Worm (Caenorhabditis elegans) whole organism, late embryonic: Measurements from ENCODE around the gene sax-3.

Experiments used
- C08G9.2 ChIP-seq: sonication (generic microtip); optimal IDR thresholded peaks from 2 replicates; lab custom pipeline; 2016; ENCODE audit warnings: mild to moderate bottlenecking, missing genetic modification characterization, moderate library complexity, missing compliant biosample characterization
- ama-1 ChIP-seq: fragments of 150-350 bp; optimal IDR thresholded peaks from 2 replicates; lab custom pipeline; 2014
- ceh-34 ChIP-seq: sonication (generic microtip); optimal IDR thresholded peaks from 2 replicates; lab custom pipeline; 2016; ENCODE audit warnings: mild to moderate bottlenecking, missing genetic modification characterization, missing compliant biosample characterization
- dve-1 ChIP-seq: sonication (generic microtip); optimal IDR thresholded peaks from 2 replicates; lab custom pipeline; 2017; ENCODE audit warnings: antibody characterized with exemption, mild to moderate bottlenecking, missing genetic modification characterization, missing compliant biosample characterization
- elt-2 ChIP-seq: sonication (generic microtip); optimal IDR thresholded peaks from 2 replicates; lab custom pipeline; 2016; ENCODE audit warnings: missing genetic modification reagents, missing genetic modification characterization, missing compliant biosample characterization
- hlh-30 ChIP-seq: sonication (generic microtip); optimal IDR thresholded peaks from 2 replicates; lab custom pipeline; 2017; ENCODE audit warnings: antibody characterized with exemption, missing genetic modification characterization, missing compliant biosample characterization; ENCODE audit not compliant: insufficient read depth
- lin-11 ChIP-seq: fragments of 200-800 bp; sonication (Bioruptor generic); optimal IDR thresholded peaks from 2 replicates; lab custom pipeline; 2018; ENCODE audit warnings: mild to moderate bottlenecking, missing genetic modification characterization, missing compliant biosample characterization
- nhr-232 ChIP-seq: sonication (generic microtip); optimal IDR thresholded peaks from 2 replicates; lab custom pipeline; 2016; ENCODE audit warnings: missing genetic modification characterization, missing compliant biosample characterization
- pat-9 ChIP-seq: fragments of 200-800 bp; sonication (Bioruptor generic); optimal IDR thresholded peaks from 2 replicates; lab custom pipeline; 2018; ENCODE audit warnings: mild to moderate bottlenecking, missing genetic modification characterization, moderate library complexity, missing compliant biosample characterization
- pros-1 ChIP-seq: fragments of 150-350 bp; optimal IDR thresholded peaks from 2 replicates; lab custom pipeline; 2014; ENCODE audit warnings: missing biosample characterization, missing genetic modification reagents, missing genetic modification characterization
- tbx-2 ChIP-seq: sonication (generic microtip); optimal IDR thresholded peaks from 2 replicates; lab custom pipeline; 2016; ENCODE audit warnings: missing genetic modification characterization, missing compliant biosample characterization
- zip-5 ChIP-seq: sonication (generic microtip); optimal IDR thresholded peaks from 2 replicates; lab custom pipeline; 2016; ENCODE audit warnings: missing genetic modification characterization, missing compliant biosample characterization

DNA sequence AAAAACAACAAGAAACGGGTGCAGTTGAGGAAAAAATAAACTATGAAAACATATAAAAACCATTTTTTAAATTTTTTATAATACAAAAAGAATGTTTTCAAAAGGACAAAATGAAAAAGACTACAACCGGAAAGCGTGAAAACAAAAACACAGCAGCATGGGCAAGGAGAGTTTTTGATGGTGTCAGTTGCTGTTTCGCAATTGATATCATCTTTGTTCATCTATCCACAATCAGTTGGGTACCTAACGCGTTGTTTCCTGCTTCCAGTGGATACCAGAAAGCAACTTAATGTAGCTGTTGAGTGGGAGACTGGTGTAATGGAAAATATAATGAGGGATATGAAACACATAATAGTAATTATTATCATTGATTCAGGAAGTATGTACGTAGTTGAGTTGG is 25.9 kb downstream of the sax-3 start:
- TF ChIP-seq pat-9 (tag; lab: Kevin White, UChicago) (no peak), ceh-34 (tag; lab: Kevin White, UChicago) (no peak), elt-2 (tag; lab: Kevin White, UChicago) (no peak), nhr-232 (tag; lab: Kevin White, UChicago) (no peak), dve-1 (tag; lab: Kevin White, UChicago) (no peak), lin-11 (no peak), tbx-2 (tag; lab: Kevin White, UChicago) (no peak), pros-1 (tag; lab: Kevin White, UChicago) (no peak), ama-1 (lab: Kevin White, UChicago) (no peak), zip-5 (tag; lab: Kevin White, UChicago) (no peak), C08G9.2 (tag; lab: Kevin White, UChicago) (no peak), hlh-30 (tag; lab: Kevin White, UChicago) (no peak)
